Fruit fly (Drosophila melanogaster): ENCODE data around the gene Lsd-2.

Gene Lsd-2

DNA sequence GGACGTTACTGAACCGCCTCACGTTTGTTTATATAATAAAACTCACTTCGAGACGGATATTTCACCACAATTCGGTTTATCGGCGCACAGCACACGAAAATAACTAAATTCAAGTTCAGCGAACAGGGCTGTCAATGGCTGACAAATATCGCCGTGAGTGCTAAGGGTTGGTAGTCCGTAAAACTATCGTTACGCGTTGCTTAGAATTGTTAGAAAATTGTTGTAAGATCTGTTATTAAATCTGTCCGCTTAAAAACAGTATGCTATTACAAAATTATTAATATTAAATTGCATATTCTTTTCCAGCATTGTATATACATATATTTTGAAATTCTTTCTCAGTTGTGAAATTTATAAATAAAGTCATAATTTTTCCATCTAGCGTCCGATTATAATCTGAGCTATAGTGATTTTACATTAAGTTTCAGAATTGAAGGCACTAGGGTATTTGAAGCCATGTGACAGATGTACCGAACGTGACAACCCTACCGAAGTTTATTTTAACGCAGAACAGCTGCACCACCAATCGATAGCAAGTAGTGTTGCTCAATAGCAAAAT, 8.6 kb upstream of the Lsd-2 start, which contains the start of gene Cox17 (continued):
- TF ChIP-seq vvl (GFP tag; IDR thresholded peaks at IDR 0.05) (peak; percentile 73), CG8944 (GFP tag; optimal IDR thresholded peaks at IDR 0.05) (peak; percentile 47), zfh1 (GFP tag; IDR thresholded peaks at IDR 0.05) (peak; percentile 51; the same call in 2 of the 3 replicates), CG14441 (GFP tag; IDR thresholded peaks at IDR 0.05) (peak; percentile 70), pum (GFP tag; optimal IDR thresholded peaks at IDR 0.05) (peak; percentile 64), CG13424 (tag; optimal IDR thresholded peaks at IDR 0.05) (peak; percentile 88), CG13775 (GFP tag; optimal IDR thresholded peaks at IDR 0.05) (peak; percentile 90), sens (GFP tag) (peak; percentile 95), Kr (GFP tag; optimal IDR thresholded peaks at IDR 0.05) (no peak), Sry-δ (GFP tag; optimal IDR thresholded peaks at IDR 0.05) (peak; percentile 72), CG4820 (GFP tag; optimal IDR thresholded peaks at IDR 0.05) (peak; percentile 74), eve (GFP tag; optimal IDR thresholded peaks at IDR 0.05) (peak in 1 of 2 experiments; percentile 96), toy (GFP tag; IDR thresholded peaks at IDR 0.05) (no peak), da (GFP tag; optimal IDR thresholded peaks at IDR 0.05) (no peak), Doc2 (GFP tag; IDR thresholded peaks at IDR 0.05) (no peak), CG30020 (tag; optimal IDR thresholded peaks at IDR 0.05) (peak; percentile 67), Dek (tag; optimal IDR thresholded peaks at IDR 0.05) (peak; percentile 72), Lhr (GFP tag; optimal IDR thresholded peaks at IDR 0.05) (peak; percentile 47), hbn (GFP tag; IDR thresholded peaks at IDR 0.05; ENCODE audit: partially characterized antibody) (peak; percentile 73), ATbp (GFP tag; optimal IDR thresholded peaks at IDR 0.05) (peak; percentile 72), BtbVII (GFP tag; optimal IDR thresholded peaks at IDR 0.05) (peak; percentile 78), ase (GFP tag; IDR thresholded peaks at IDR 0.05) (peak; percentile 55; the same call in 1 of the 3 replicates), Antp (GFP tag; optimal IDR thresholded peaks at IDR 0.05) (peak; percentile 57), CG13624 (GFP tag; optimal IDR thresholded peaks at IDR 0.05) (peak; percentile 55), Dfd (GFP tag; optimal IDR thresholded peaks at IDR 0.05) (peak in 1 of 2 experiments; percentile 91), phol (tag; optimal IDR thresholded peaks at IDR 0.05) (peak; percentile 89), trem (tag; optimal IDR thresholded peaks at IDR 0.05) (peak; percentile 89), scrt (GFP tag; optimal IDR thresholded peaks at IDR 0.05) (peak; percentile 51), CG1603 (tag; optimal IDR thresholded peaks at IDR 0.05) (peak; percentile 24), CG9215 (GFP tag; IDR thresholded peaks at IDR 0.05) (peak; percentile 67; the same call in 1 of the 2 replicates), CG9609 (GFP tag; optimal IDR thresholded peaks at IDR 0.05) (peak; percentile 57), hkb (optimal IDR thresholded peaks at IDR 0.05) (no peak), hkb (GFP tag; IDR thresholded peaks at IDR 0.05) (peak; percentile 49), Mad (GFP tag; optimal IDR thresholded peaks at IDR 0.05) (peak; percentile 72), CG6791 (GFP tag; IDR thresholded peaks at IDR 0.05; ENCODE audit: partially characterized antibody) (peak; percentile 64; the same call in 2 of the 3 replicates), CG1602 (GFP tag; optimal IDR thresholded peaks at IDR 0.05) (peak; percentile 77), gsb (GFP tag; IDR thresholded peaks at IDR 0.05) (no peak), pzg (GFP tag; optimal IDR thresholded peaks at IDR 0.05) (peak; percentile 46), CG7372 (GFP tag; IDR thresholded peaks at IDR 0.05) (peak; percentile 57), CG7745 (tag; optimal IDR thresholded peaks at IDR 0.05) (no peak), btn (GFP tag; optimal IDR thresholded peaks at IDR 0.05) (no peak), CG3407 (GFP tag; optimal IDR thresholded peaks at IDR 0.05) (peak; percentile 68), E2f1 (GFP tag; IDR thresholded peaks at IDR 0.05) (peak; percentile 69), CG6813 (GFP tag; optimal IDR thresholded peaks at IDR 0.05) (peak; percentile 16), CG14710 (tag; optimal IDR thresholded peaks at IDR 0.05) (peak; percentile 89), klu (GFP tag; IDR thresholded peaks at IDR 0.05) (peak; percentile 47), NC2β (GFP tag; optimal IDR thresholded peaks at IDR 0.05) (peak; percentile 43), HHEX (GFP tag; optimal IDR thresholded peaks at IDR 0.05) (peak; percentile 61), repo (GFP tag; optimal IDR thresholded peaks at IDR 0.05) (peak; percentile 28), fd96Cb (tag; optimal IDR thresholded peaks at IDR 0.05) (peak; percentile 79), CG4707 (GFP tag; optimal IDR thresholded peaks at IDR 0.05) (peak; percentile 0)
